Fruit fly (Drosophila melanogaster) whole organism, wandering third instar larva: Measurements from ENCODE around the gene Cyp312a1.

Experiments used
- Abd-B ChIP-seq: fragments of >200 bp; optimal IDR thresholded peaks from 2 replicates; lab custom pipeline; 2017; ENCODE audit warnings: missing biosample characterization, missing genetic modification characterization
- CG9705 ChIP-seq: fragments of 200-800 bp; sonication (Bioruptor generic); optimal IDR thresholded peaks from 2 replicates; lab custom pipeline; 2018; ENCODE audit warnings: missing biosample characterization, mild to moderate bottlenecking, missing genetic modification characterization
- CrebA ChIP-seq: fragments of 200-800 bp; sonication (Bioruptor generic); optimal IDR thresholded peaks from 2 replicates; lab custom pipeline; 2016; ENCODE audit warnings: missing biosample characterization, mild to moderate bottlenecking, missing genetic modification characterization, borderline replicate concordance
- Dfd ChIP-seq: fragments of >200 bp; optimal IDR thresholded peaks from 2 replicates; lab custom pipeline; 2017; ENCODE audit warnings: missing biosample characterization, missing genetic modification characterization
- Dif ChIP-seq: fragments of 200-275, 200-300 bp; sonication (Bioruptor generic); optimal IDR thresholded peaks from 2 replicates; lab custom pipeline; 2018; ENCODE audit warnings: missing biosample characterization, missing genetic modification characterization; ENCODE audit not compliant: partially characterized antibody
- HLH106 ChIP-seq: fragments of 200-800 bp; optimal IDR thresholded peaks from 3 replicates; lab custom pipeline; 2019; ENCODE audit warnings: missing biosample characterization, mild to moderate bottlenecking, missing genetic modification characterization, moderate library complexity
- Hnf4 ChIP-seq: fragments of 200-800 bp; sonication (Bioruptor generic); optimal IDR thresholded peaks from 2 replicates; lab custom pipeline; 2016; ENCODE audit warnings: missing biosample characterization, mild to moderate bottlenecking, missing genetic modification characterization
- Hr78 ChIP-seq: fragments of >200 bp; optimal IDR thresholded peaks from 2 replicates; lab custom pipeline; 2017; ENCODE audit warnings: missing biosample characterization, missing genetic modification characterization
- Hr83 ChIP-seq: fragments of 200-300 bp; sonication (Bioruptor generic); optimal IDR thresholded peaks from 2 replicates; lab custom pipeline; 2016; ENCODE audit warnings: missing biosample characterization, mild to moderate bottlenecking, missing genetic modification characterization, moderate library complexity; ENCODE audit not compliant: poor library complexity, severe bottlenecking
- Jra ChIP-seq: sonication (Bioruptor generic); optimal IDR thresholded peaks from 2 replicates; lab custom pipeline; 2016; ENCODE audit warnings: missing biosample characterization, missing genetic modification characterization
- Mio ChIP-seq: sonication (Bioruptor generic); optimal IDR thresholded peaks from 2 replicates; lab custom pipeline; 2016; ENCODE audit warnings: missing biosample characterization, missing genetic modification characterization
- Myc ChIP-seq: fragments of >200 bp; optimal IDR thresholded peaks from 2 replicates; lab custom pipeline; 2017
- OdsH ChIP-seq: fragments of 200-800 bp; sonication (Bioruptor generic); optimal IDR thresholded peaks from 2 replicates; lab custom pipeline; 2016; ENCODE audit warnings: missing biosample characterization, mild to moderate bottlenecking, missing genetic modification characterization
- Sp1 ChIP-seq: fragments of 200-800 bp; sonication (Bioruptor generic); optimal IDR thresholded peaks from 3 replicates; lab custom pipeline; 2019; ENCODE audit warnings: missing biosample characterization, mild to moderate bottlenecking, missing genetic modification characterization, moderate library complexity
- Vsx2 ChIP-seq: fragments of 200-300, 225-300 bp; sonication (Bioruptor generic); optimal IDR thresholded peaks from 2 replicates; lab custom pipeline; 2018; ENCODE audit warnings: missing biosample characterization, missing genetic modification characterization; ENCODE audit not compliant: partially characterized antibody
- brk ChIP-seq: fragments of 200-800 bp; sonication (Bioruptor generic); optimal IDR thresholded peaks from 2 replicates; lab custom pipeline; 2016; ENCODE audit warnings: missing biosample characterization, mild to moderate bottlenecking, missing genetic modification characterization
- dl ChIP-seq, 2 experiments: fragments of 175-275, 200-275 bp in 1 of 2; fragments of 200-275 bp in 1 of 2; sonication (Bioruptor generic); optimal IDR thresholded peaks; lab custom pipeline; 2018; ENCODE audit warnings: mild to moderate bottlenecking in 2 of 2, missing biosample characterization in 2 of 2, missing genetic modification characterization in 2 of 2, moderate library complexity in 2 of 2; ENCODE audit not compliant: partially characterized antibody in 2 of 2, insufficient read depth in 1 of 2
- dmrt93B ChIP-seq: fragments of 200-800 bp; sonication (Bioruptor generic); optimal IDR thresholded peaks from 2 replicates; lab custom pipeline; 2018; ENCODE audit warnings: missing biosample characterization, mild to moderate bottlenecking, missing genetic modification characterization
- dsf ChIP-seq: sonication (Bioruptor generic); optimal IDR thresholded peaks from 2 replicates; lab custom pipeline; 2016; ENCODE audit warnings: missing biosample characterization, missing genetic modification characterization, borderline replicate concordance
- ey ChIP-seq: fragments of 200-800 bp; sonication (Bioruptor generic); optimal IDR thresholded peaks from 2 replicates; lab custom pipeline; 2016; ENCODE audit warnings: missing biosample characterization, missing genetic modification characterization
- foxo ChIP-seq, 2 experiments: fragments of 200-800 bp; sonication (Bioruptor generic); optimal IDR thresholded peaks; 2 replicates in 1 of 2; 3 replicates in 1 of 2; lab custom pipeline; 2016 to 2017; ENCODE audit warnings: missing biosample characterization in 2 of 2, missing genetic modification characterization in 2 of 2
- fru ChIP-seq: fragments of 200-800 bp; sonication (Bioruptor generic); optimal IDR thresholded peaks from 3 replicates; lab custom pipeline; 2016; ENCODE audit warnings: missing biosample characterization, mild to moderate bottlenecking, missing genetic modification characterization
- h ChIP-seq: fragments of 200-800 bp; sonication (Bioruptor generic); optimal IDR thresholded peaks from 3 replicates; lab custom pipeline; 2016; ENCODE audit warnings: missing biosample characterization, mild to moderate bottlenecking, missing genetic modification characterization
- jim ChIP-seq: fragments of 175-275, 200-325 bp; sonication (Bioruptor generic); optimal IDR thresholded peaks from 2 replicates; lab custom pipeline; 2016; ENCODE audit warnings: missing biosample characterization, mild to moderate bottlenecking, missing genetic modification characterization
- lola ChIP-seq: fragments of >200 bp; optimal IDR thresholded peaks from 2 replicates; lab custom pipeline; 2017; ENCODE audit warnings: missing biosample characterization, missing genetic modification characterization
- pan ChIP-seq: fragments of >200 bp; optimal IDR thresholded peaks from 2 replicates; lab custom pipeline; 2017
- psq ChIP-seq: fragments of 200-800 bp; sonication (Bioruptor generic); optimal IDR thresholded peaks from 3 replicates; lab custom pipeline; 2017; ENCODE audit warnings: missing biosample characterization, mild to moderate bottlenecking, missing genetic modification characterization, moderate library complexity
- rgr ChIP-seq: fragments of 200-800 bp; sonication (Bioruptor generic); optimal IDR thresholded peaks from 3 replicates; lab custom pipeline; 2016; ENCODE audit warnings: missing biosample characterization, mild to moderate bottlenecking, missing genetic modification characterization
- sage ChIP-seq: fragments of 200-800 bp; sonication (Bioruptor generic); optimal IDR thresholded peaks from 2 replicates; lab custom pipeline; 2016; ENCODE audit warnings: missing biosample characterization, mild to moderate bottlenecking, missing genetic modification characterization
- sv ChIP-seq: fragments of 200-800 bp; sonication (Bioruptor generic); optimal IDR thresholded peaks from 3 replicates; lab custom pipeline; 2016; ENCODE audit warnings: missing biosample characterization, missing genetic modification characterization
- tai ChIP-seq: sonication (Bioruptor generic); optimal IDR thresholded peaks from 2 replicates; lab custom pipeline; 2016; ENCODE audit warnings: missing biosample characterization, missing genetic modification characterization
- usp ChIP-seq: fragments of >200 bp; optimal IDR thresholded peaks from 2 replicates; lab custom pipeline; 2017; ENCODE audit warnings: missing biosample characterization, missing genetic modification characterization
- woc ChIP-seq: sonication (Bioruptor generic); optimal IDR thresholded peaks from 2 replicates; lab custom pipeline; 2016; ENCODE audit warnings: missing biosample characterization, mild to moderate bottlenecking, missing genetic modification characterization

Gene Cyp312a1

DNA sequence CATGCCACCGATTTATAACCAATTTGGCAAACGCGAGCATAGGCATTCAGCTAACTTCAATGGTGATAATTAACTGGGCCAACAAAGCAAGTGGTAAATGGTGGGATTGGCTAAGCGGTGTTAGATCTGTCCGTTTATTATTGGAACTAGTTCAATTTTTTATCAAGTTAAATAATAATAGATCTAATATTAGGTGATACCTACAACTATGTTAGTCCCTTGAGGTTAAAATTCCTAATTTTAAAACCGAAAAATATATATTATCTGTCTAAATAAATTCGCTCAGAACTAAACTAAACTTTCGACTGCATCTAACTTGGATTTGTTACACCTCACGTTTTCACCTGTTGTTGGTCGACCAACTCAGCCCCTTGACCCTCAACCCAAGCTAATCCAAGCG is 15.1 kb upstream of the Cyp312a1 start:
- no peak for TF ChIP-seq dmrt93B (GFP tag; lab: Kevin White, UChicago)
- TF ChIP-seq jim: no peak
- no peak for TF ChIP-seq woc (GFP tag; lab: Kevin White, UChicago)
- TF ChIP-seq Vsx2 (GFP tag; lab: Kevin White, UChicago): no peak
- no peak for TF ChIP-seq sage
- TF ChIP-seq CG9705 (GFP tag; lab: Kevin White, UChicago): no peak
- TF ChIP-seq brk (GFP tag; lab: Kevin White, UChicago): no peak
- no peak for TF ChIP-seq fru (GFP tag; lab: Kevin White, UChicago)
- no peak for TF ChIP-seq h (GFP tag; lab: Kevin White, UChicago)

DNA sequence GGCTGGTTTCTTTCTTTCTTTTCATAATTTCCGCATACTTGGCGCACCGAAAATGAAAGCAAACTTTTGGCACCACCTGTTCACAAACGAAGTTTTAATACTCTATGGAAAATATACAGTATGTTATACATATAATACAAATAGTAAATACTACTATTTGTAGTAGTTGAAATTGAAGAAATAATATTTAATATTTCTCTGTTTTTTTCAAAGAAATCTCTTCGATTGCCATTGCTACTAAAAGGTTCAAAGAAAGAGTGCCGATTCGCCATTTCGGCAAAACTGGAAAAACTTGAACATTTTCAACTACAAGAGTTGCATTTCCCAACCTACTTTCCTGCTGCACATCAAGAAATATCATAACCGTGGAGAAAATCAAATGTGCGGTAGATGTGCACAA is 14.3 kb upstream of the Cyp312a1 start:
- TF ChIP-seq pan (lab: Kevin White, UChicago) (no peak), Sp1 (GFP tag; lab: Kevin White, UChicago) (no peak), Jra (no peak), usp (GFP tag; lab: Kevin White, UChicago) (no peak), rgr (no peak), Mio (GFP tag; lab: Kevin White, UChicago) (no peak), Vsx2 (GFP tag; lab: Kevin White, UChicago) (no peak), fru (GFP tag; lab: Kevin White, UChicago) (no peak)
- TF ChIP-seq, all 38 proteins: peak for 0

DNA sequence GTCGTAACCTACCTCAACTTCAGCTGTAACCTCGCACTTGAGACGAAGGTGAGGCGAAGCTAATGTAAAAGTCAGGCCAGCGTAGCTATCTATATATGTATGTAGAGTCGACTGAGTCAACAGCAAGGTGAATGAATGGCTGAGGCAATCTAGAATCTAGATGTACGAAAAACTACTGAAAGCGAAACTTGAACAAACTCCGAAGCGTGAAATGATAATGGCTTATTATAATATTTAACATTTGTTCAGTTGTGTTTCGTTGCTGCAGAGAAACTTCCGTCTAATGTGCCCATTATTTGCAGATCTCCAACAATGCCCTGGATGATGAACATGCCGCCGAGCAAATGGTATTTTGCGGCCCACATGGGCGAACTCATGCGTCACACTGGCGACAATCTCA is 12.1 kb upstream of the Cyp312a1 start:
- TF ChIP-seq HLH106 (tag; lab: Kevin White, UChicago): no peak
- no peak for TF ChIP-seq ey (GFP tag; lab: Kevin White, UChicago)
- TF ChIP-seq Abd-B: no peak
- no peak for TF ChIP-seq fru (GFP tag; lab: Kevin White, UChicago)
- TF ChIP-seq pan (lab: Kevin White, UChicago): no peak
- TF ChIP-seq woc (GFP tag; lab: Kevin White, UChicago): no peak
- TF ChIP-seq sv (GFP tag; lab: Kevin White, UChicago): no peak
- no peak for TF ChIP-seq Hnf4 (GFP tag; lab: Kevin White, UChicago)
- TF ChIP-seq foxo (GFP tag; optimal IDR thresholded peaks at IDR 0.05; lab: Kevin White, UChicago): no peak
- TF ChIP-seq usp (GFP tag; lab: Kevin White, UChicago): no peak
- TF ChIP-seq psq: no peak
- no peak for TF ChIP-seq Hr83
- TF ChIP-seq h (GFP tag; lab: Kevin White, UChicago): no peak
- TF ChIP-seq tai (GFP tag; lab: Kevin White, UChicago): no peak
- no peak for TF ChIP-seq Vsx2 (GFP tag; lab: Kevin White, UChicago)
- TF ChIP-seq dmrt93B (GFP tag; lab: Kevin White, UChicago): no peak
- TF ChIP-seq lola: no peak
- no peak for TF ChIP-seq jim
- no peak for TF ChIP-seq Myc (lab: Kevin White, UChicago)
- TF ChIP-seq brk (GFP tag; lab: Kevin White, UChicago): no peak

DNA sequence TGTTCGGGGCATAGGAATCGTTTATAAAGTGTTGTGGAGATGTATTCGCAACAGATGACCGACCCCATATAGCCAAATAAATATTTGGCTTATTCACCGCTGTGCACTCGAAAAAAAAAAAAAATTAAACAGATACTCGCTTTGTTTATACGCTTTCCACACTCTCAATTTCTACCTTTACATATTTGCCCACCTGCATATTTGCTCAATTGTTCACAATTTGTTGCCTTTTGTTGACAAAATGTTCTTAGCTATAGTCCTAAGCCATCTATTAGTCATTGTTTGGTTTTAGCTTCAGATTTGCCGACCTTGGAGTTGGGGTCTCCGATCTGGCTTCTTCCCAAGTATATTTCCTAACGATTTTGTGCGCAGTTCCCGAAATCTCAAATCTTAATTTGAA is 10.5 kb upstream of the Cyp312a1 start:
- TF ChIP-seq CG9705 (GFP tag; lab: Kevin White, UChicago) (no peak), Jra (no peak), HLH106 (tag; lab: Kevin White, UChicago) (no peak), fru (GFP tag; lab: Kevin White, UChicago) (peak; percentile 24), foxo (GFP tag; optimal IDR thresholded peaks at IDR 0.05; lab: Kevin White, UChicago) (peak in 1 of 2 experiments; percentile 39), h (GFP tag; lab: Kevin White, UChicago) (peak; percentile 83), woc (GFP tag; lab: Kevin White, UChicago) (no peak), Sp1 (GFP tag; lab: Kevin White, UChicago) (no peak), usp (GFP tag; lab: Kevin White, UChicago) (no peak), Hr83 (peak; percentile 34), dsf (GFP tag; lab: Kevin White, UChicago) (no peak), jim (no peak), ey (GFP tag; lab: Kevin White, UChicago) (peak; percentile 31), rgr (peak; percentile 68), tai (GFP tag; lab: Kevin White, UChicago) (peak; percentile 45), Abd-B (no peak), OdsH (GFP tag; lab: Kevin White, UChicago) (peak; percentile 55), Dfd (GFP tag; lab: Kevin White, UChicago) (no peak), Hnf4 (GFP tag; lab: Kevin White, UChicago) (peak; percentile 40), Hr78 (no peak)

DNA sequence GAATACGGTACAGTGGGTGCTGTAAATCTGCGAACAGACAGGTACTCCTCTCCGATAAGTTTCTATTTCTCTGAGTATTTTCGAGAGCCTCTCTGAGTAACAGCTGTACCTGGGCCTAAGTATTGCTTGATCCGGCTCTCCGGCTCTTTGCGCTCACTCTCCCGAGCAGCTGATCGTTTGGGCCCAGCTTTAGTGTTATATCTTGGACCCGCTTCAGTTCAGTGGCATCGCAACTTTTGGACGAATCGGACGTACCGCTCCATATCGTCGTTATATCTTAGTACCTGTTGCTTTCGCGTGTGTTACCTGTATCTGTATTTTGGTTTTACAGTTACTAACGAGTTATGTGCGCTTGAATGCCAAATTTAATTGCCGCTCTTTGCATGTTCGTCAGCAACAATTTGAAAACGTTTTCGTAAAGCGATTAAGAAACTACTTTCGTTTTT is 6.7 kb upstream of the Cyp312a1 start, which contains the start of gene geko:
Gene geko, plus strand, starts transcription at position 219 of the 446 bp plus-strand sequence.
- TF ChIP-seq tai (GFP tag; lab: Kevin White, UChicago) (peak; percentile 54), Dif (peak; percentile 83), Myc (lab: Kevin White, UChicago) (no peak), dl (GFP tag; optimal IDR thresholded peaks at IDR 0.05; lab: Kevin White, UChicago; ENCODE audit: insufficient read depth in 1 of 2, partially characterized antibody in 2 of 2) (peak; percentile 14 to 63), fru (GFP tag; lab: Kevin White, UChicago) (peak; percentile 10), CrebA (GFP tag; lab: Kevin White, UChicago) (peak; percentile 38), CG9705 (GFP tag; lab: Kevin White, UChicago) (no peak), Sp1 (GFP tag; lab: Kevin White, UChicago) (no peak), Hr83 (no peak), Hnf4 (GFP tag; lab: Kevin White, UChicago) (peak; percentile 10)
